Fruit fly (Drosophila melanogaster) whole organism, embryonic: ENCODE results near the gene CG31493.

Experiments
- BEAF-32 ChIP-seq: fragments of 200-800 bp; sonication (Bioruptor generic); optimal IDR thresholded peaks from 3 replicates; lab custom pipeline; 2017; ENCODE audit warnings: missing biosample characterization, missing genetic modification characterization, mild to moderate bottlenecking, moderate library complexity, missing genetic modification reagents
- BtbVII ChIP-seq: fragments of 200-800 bp; sonication (Bioruptor generic); optimal IDR thresholded peaks from 3 replicates; lab custom pipeline; 2017; ENCODE audit warnings: missing biosample characterization, mild to moderate bottlenecking, missing genetic modification characterization
- CG11247 ChIP-seq: fragments of 200-800 bp; sonication (Bioruptor generic); IDR thresholded peaks from 2 replicates; pipeline ENCODE4 v1.3.6; 2022; ENCODE audit warnings: missing biosample characterization, missing genetic modification characterization
- CG12769 ChIP-seq: fragments of 200-800 bp; sonication (Bioruptor generic); optimal IDR thresholded peaks from 2 replicates; lab custom pipeline; 2019; ENCODE audit warnings: missing biosample characterization, mild to moderate bottlenecking, missing genetic modification characterization, moderate library complexity
- CG15514 ChIP-seq: fragments of 200-800 bp; sonication (Bioruptor generic); optimal IDR thresholded peaks from 3 replicates; lab custom pipeline; 2017; ENCODE audit warnings: missing biosample characterization, missing genetic modification characterization, mild to moderate bottlenecking, moderate library complexity, missing genetic modification reagents
- CG17802 ChIP-seq: fragments of 200-800 bp; sonication (Bioruptor generic); optimal IDR thresholded peaks from 2 replicates; lab custom pipeline; 2018; ENCODE audit warnings: missing biosample characterization, mild to moderate bottlenecking, missing genetic modification characterization, moderate library complexity
- CG2129 ChIP-seq: fragments of 200-800 bp; sonication (Bioruptor generic); IDR thresholded peaks from 2 replicates; pipeline ENCODE4 v1.3.6; 2022; ENCODE audit warnings: missing biosample characterization, missing genetic modification characterization; ENCODE audit not compliant: partially characterized antibody
- CG31224 ChIP-seq: fragments of 200-800 bp; sonication (Bioruptor generic); IDR thresholded peaks from 2 replicates; pipeline ENCODE4 v1.3.6; 2022; ENCODE audit warnings: missing biosample characterization, missing genetic modification characterization
- CG32767 ChIP-seq: fragments of 200-800 bp; sonication (Bioruptor generic); IDR thresholded peaks from 2 replicates; pipeline ENCODE4 v1.3.6; 2022; ENCODE audit warnings: missing biosample characterization, missing genetic modification characterization
- CG3726 ChIP-seq: fragments of 200-800 bp; sonication (Bioruptor generic); IDR thresholded peaks from 3 replicates; pipeline ENCODE4, ENCODE4 v1.3.6; 2022; ENCODE audit warnings: missing biosample characterization, missing genetic modification characterization
- CG3995 ChIP-seq: fragments of 200-800 bp; sonication (Bioruptor generic); optimal IDR thresholded peaks from 3 replicates; lab custom pipeline; 2016; ENCODE audit warnings: missing biosample characterization, missing genetic modification characterization
- CG4360 ChIP-seq: fragments of 200-800 bp; sonication (Bioruptor generic); IDR thresholded peaks from 2 replicates; pipeline ENCODE4 v1.3.6; 2022; ENCODE audit warnings: missing biosample characterization, missing genetic modification characterization
- CG4424 ChIP-seq: fragments of 200-800 bp; sonication (Bioruptor generic); optimal IDR thresholded peaks from 3 replicates; lab custom pipeline; 2016; ENCODE audit warnings: missing biosample characterization, missing genetic modification characterization
- CG5245 ChIP-seq: fragments of 200-800 bp; sonication (Bioruptor generic); optimal IDR thresholded peaks from 3 replicates; lab custom pipeline; 2016; ENCODE audit warnings: missing biosample characterization, missing genetic modification characterization
- CG7839 ChIP-seq: fragments of 200-800 bp; sonication (Bioruptor generic); optimal IDR thresholded peaks from 3 replicates; lab custom pipeline; 2018; ENCODE audit warnings: missing biosample characterization, mild to moderate bottlenecking, missing genetic modification characterization, moderate library complexity
- CG7928 ChIP-seq: fragments of 200-800 bp; sonication (Bioruptor generic); optimal IDR thresholded peaks from 2 replicates; lab custom pipeline; 2017; ENCODE audit warnings: missing biosample characterization, mild to moderate bottlenecking, missing genetic modification characterization
- CG8924 ChIP-seq: fragments of 200-800 bp; optimal IDR thresholded peaks from 3 replicates; lab custom pipeline; 2019; ENCODE audit warnings: missing biosample characterization, mild to moderate bottlenecking, missing genetic modification characterization, moderate library complexity
- CG9609 ChIP-seq: fragments of 200-800 bp; sonication (Bioruptor generic); optimal IDR thresholded peaks from 3 replicates; lab custom pipeline; 2016; ENCODE audit warnings: missing biosample characterization, missing genetic modification characterization
- CG9876 ChIP-seq: fragments of 200-800 bp; sonication (Bioruptor generic); optimal IDR thresholded peaks from 2 replicates; lab custom pipeline; 2016; ENCODE audit warnings: missing biosample characterization, missing genetic modification characterization
- Doc2 ChIP-seq: fragments of 200-800 bp; sonication (Bioruptor generic); IDR thresholded peaks from 2 replicates; pipeline ENCODE4 v1.3.6; 2022; ENCODE audit warnings: missing biosample characterization, missing genetic modification characterization
- Drgx ChIP-seq: fragments of 200-800 bp; sonication (Bioruptor generic); IDR thresholded peaks from 2 replicates; pipeline ENCODE4 v1.3.6; 2022; ENCODE audit warnings: missing biosample characterization, missing genetic modification characterization
- Ets65A ChIP-seq: fragments of 200-800 bp; sonication (Bioruptor generic); peaks from one replicate; lab custom pipeline; 2016; ENCODE audit warnings: missing biosample characterization, missing genetic modification characterization
- Hmx ChIP-seq: fragments of 200-800 bp; sonication (Bioruptor generic); optimal IDR thresholded peaks from 2 replicates; lab custom pipeline; 2016; ENCODE audit warnings: missing biosample characterization, missing genetic modification characterization
- Med ChIP-seq: fragments of 200-800 bp; sonication (Bioruptor generic); peaks from one replicate; lab custom pipeline; 2016; ENCODE audit warnings: missing biosample characterization, missing genetic modification characterization, mild to moderate bottlenecking, inconsistent platforms, moderate library complexity
- Opbp ChIP-seq: fragments of 200-800 bp; sonication (Bioruptor generic); IDR thresholded peaks from 3 replicates; pipeline ENCODE4 v1.3.6; 2022; ENCODE audit warnings: missing biosample characterization, missing genetic modification characterization; ENCODE audit not compliant: partially characterized antibody
- Optix ChIP-seq: fragments of 200-800 bp; sonication (Bioruptor generic); IDR thresholded peaks from 3 replicates; pipeline ENCODE4 v1.3.6; 2022; ENCODE audit warnings: missing biosample characterization, missing genetic modification characterization
- Tbp ChIP-seq: fragments of >200 bp; optimal IDR thresholded peaks from 2 replicates; lab custom pipeline; 2018; ENCODE audit warnings: missing biosample characterization, missing genetic modification characterization
- Vsx1 ChIP-seq: fragments of 200-800 bp; sonication (Bioruptor generic); optimal IDR thresholded peaks from 2 replicates; lab custom pipeline; 2017; ENCODE audit warnings: missing biosample characterization, mild to moderate bottlenecking, missing genetic modification characterization, missing genetic modification reagents
- amos ChIP-seq: fragments of 200-800 bp; sonication (Bioruptor generic); IDR thresholded peaks from 2 replicates; pipeline ENCODE4 v1.3.6; 2022; ENCODE audit warnings: missing biosample characterization, missing genetic modification characterization; ENCODE audit not compliant: partially characterized antibody
- ase ChIP-seq: fragments of 200-800 bp; sonication (Bioruptor generic); IDR thresholded peaks from 3 replicates; pipeline ENCODE4 v1.3.6; 2022; ENCODE audit warnings: missing biosample characterization, missing genetic modification characterization
- cas ChIP-seq: fragments of 200-800 bp; sonication (Bioruptor generic); IDR thresholded peaks from 2 replicates; pipeline ENCODE4 v1.3.6; 2022; ENCODE audit warnings: missing biosample characterization, missing genetic modification characterization
- cato ChIP-seq: fragments of 200-800 bp; sonication (Bioruptor generic); optimal IDR thresholded peaks from 2 replicates; lab custom pipeline; 2016; ENCODE audit warnings: missing biosample characterization, missing genetic modification characterization, borderline replicate concordance
- cg ChIP-seq: fragments of 200-800 bp; sonication (Bioruptor generic); optimal IDR thresholded peaks from 3 replicates; lab custom pipeline; 2019; ENCODE audit warnings: missing biosample characterization, mild to moderate bottlenecking, missing genetic modification characterization, moderate library complexity
- da ChIP-seq: fragments of 200-800 bp; sonication (Bioruptor generic); optimal IDR thresholded peaks from 2 replicates; lab custom pipeline; 2016; ENCODE audit warnings: missing biosample characterization, missing genetic modification characterization
- dmrt11E ChIP-seq: fragments of 200-800 bp; sonication (Bioruptor generic); optimal IDR thresholded peaks from 3 replicates; lab custom pipeline; 2018; ENCODE audit warnings: missing biosample characterization, mild to moderate bottlenecking, missing genetic modification characterization, moderate library complexity
- dpn ChIP-seq, 2 experiments: fragments of 200-800 bp; sonication (Bioruptor generic); optimal IDR thresholded peaks; 3 replicates each; lab custom pipeline; 2016; ENCODE audit warnings: missing biosample characterization in 2 of 2, missing genetic modification characterization in 2 of 2
- fd64A ChIP-seq: fragments of 200-800 bp; sonication (Bioruptor generic); optimal IDR thresholded peaks from 3 replicates; lab custom pipeline; 2018; ENCODE audit warnings: missing biosample characterization, mild to moderate bottlenecking, missing genetic modification characterization
- fru ChIP-seq: fragments of >200 bp; optimal IDR thresholded peaks from 2 replicates; lab custom pipeline; 2017
- gcm2 ChIP-seq: fragments of 200-800 bp; sonication (Bioruptor generic); optimal IDR thresholded peaks from 2 replicates; lab custom pipeline; 2016; ENCODE audit warnings: missing biosample characterization, missing genetic modification characterization
- klu ChIP-seq: fragments of 200-800 bp; sonication (Bioruptor generic); IDR thresholded peaks from 2 replicates; pipeline ENCODE4 v1.3.6; 2022; ENCODE audit warnings: missing biosample characterization, missing genetic modification characterization
- kni ChIP-seq: fragments of 200-800 bp; sonication (Bioruptor generic); optimal IDR thresholded peaks from 3 replicates; lab custom pipeline; 2017; ENCODE audit warnings: mild to moderate bottlenecking, missing biosample characterization, missing genetic modification reagents, missing genetic modification characterization
- lov ChIP-seq, 2 experiments: fragments of 200-800 bp in 1 of 2; fragments of >200 bp in 1 of 2; sonication (Bioruptor generic) in 1 of 2; IDR thresholded peaks in 1 of 2; optimal IDR thresholded peaks in 1 of 2; 2 replicates in 1 of 2; 3 replicates in 1 of 2; pipeline versions ENCODE4 v1.3.6 to Lab custom; 2017 to 2022; ENCODE audit warnings: missing biosample characterization in 1 of 2, missing genetic modification characterization in 1 of 2
- nerfin-1 ChIP-seq: fragments of 200-800 bp; sonication (Bioruptor generic); optimal IDR thresholded peaks from 3 replicates; lab custom pipeline; 2019; ENCODE audit warnings: missing biosample characterization, mild to moderate bottlenecking, missing genetic modification characterization, moderate library complexity
- repo ChIP-seq: fragments of 200-800 bp; sonication (Bioruptor generic); optimal IDR thresholded peaks from 2 replicates; lab custom pipeline; 2016; ENCODE audit warnings: missing biosample characterization, missing genetic modification characterization
- slp2 ChIP-seq: fragments of 200-800 bp; sonication (Bioruptor generic); optimal IDR thresholded peaks from 2 replicates; lab custom pipeline; 2016; ENCODE audit warnings: missing biosample characterization, missing genetic modification characterization
- unpg ChIP-seq: fragments of 200-800 bp; sonication (Bioruptor generic); optimal IDR thresholded peaks from 3 replicates; lab custom pipeline; 2018; ENCODE audit warnings: missing biosample characterization, mild to moderate bottlenecking, missing genetic modification characterization, moderate library complexity
- vvl ChIP-seq: fragments of 200-800 bp; sonication (Bioruptor generic); IDR thresholded peaks from 2 replicates; pipeline ENCODE4 v1.3.6; 2022; ENCODE audit warnings: missing biosample characterization, missing genetic modification characterization
- wek ChIP-seq: fragments of 200-800 bp; sonication (Bioruptor generic); optimal IDR thresholded peaks from 3 replicates; lab custom pipeline; 2018; ENCODE audit warnings: missing biosample characterization, mild to moderate bottlenecking, missing genetic modification characterization, moderate library complexity
- z ChIP-seq: fragments of 200-800 bp; sonication (Bioruptor generic); IDR thresholded peaks from 3 replicates; pipeline ENCODE4 v1.3.6; 2022; ENCODE audit warnings: missing biosample characterization, missing genetic modification characterization

The CG31493 gene

dm6 chr3R:7089522-7090336, 41.6 kb upstream of the CG31493 start:
- TF ChIP-seq CG12769, result peak; percentile 23
- peak; percentile 42; the same call in 1 of the 2 replicates for TF ChIP-seq CG4360
- no peak for TF ChIP-seq Optix (GFP tag; lab: Robert Waterston, UW)
- TF ChIP-seq CG8924 (tag; lab: Kevin White, UChicago), result no peak
- no peak for TF ChIP-seq dmrt11E (tag; lab: Kevin White, UChicago)
- TF ChIP-seq Opbp (GFP tag; lab: Robert Waterston, UW), result no peak
- TF ChIP-seq CG9876, result no peak
- no peak for TF ChIP-seq Hmx (GFP tag; lab: Kevin White, UChicago)
- TF ChIP-seq repo, result no peak
- no peak for TF ChIP-seq CG4424 (GFP tag; lab: Kevin White, UChicago)
- no peak for TF ChIP-seq Ets65A
- TF ChIP-seq gcm2, result no peak
- no peak for TF ChIP-seq wek (GFP tag; lab: Kevin White, UChicago)
- no peak for TF ChIP-seq klu (GFP tag; lab: Robert Waterston, UW)
- TF ChIP-seq CG7839 (tag; lab: Kevin White, UChicago), result no peak
- TF ChIP-seq CG11247 (GFP tag; lab: Robert Waterston, UW), result no peak
- peak; percentile 17 for TF ChIP-seq BtbVII (GFP tag; lab: Kevin White, UChicago)
- no peak for TF ChIP-seq cato (GFP tag; lab: Kevin White, UChicago)
- TF ChIP-seq CG32767 (GFP tag; lab: Robert Waterston, UW), result peak; percentile 80; the same call in 1 of the 2 replicates
- no peak for TF ChIP-seq lov (optimal IDR thresholded peaks at IDR 0.05; lab: Kevin White, UChicago)
- no peak for TF ChIP-seq lov (GFP tag; IDR thresholded peaks at IDR 0.05; lab: Robert Waterston, UW)
- peak; percentile 88 for TF ChIP-seq CG15514 (GFP tag; lab: Kevin White, UChicago)
- no peak for TF ChIP-seq CG5245 (GFP tag; lab: Kevin White, UChicago)
- TF ChIP-seq slp2 (GFP tag; lab: Kevin White, UChicago), result no peak
- 0 out of 2 replicates have a peak, but pooled peaks have one; percentile 11 for TF ChIP-seq amos (GFP tag; lab: Robert Waterston, UW)
- no peak for TF ChIP-seq z
- no peak for TF ChIP-seq dpn (GFP tag; optimal IDR thresholded peaks at IDR 0.05; lab: Kevin White, UChicago)
- TF ChIP-seq CG17802, result no peak
- peak; percentile 65 for TF ChIP-seq CG31224 (GFP tag; lab: Robert Waterston, UW)
- TF ChIP-seq kni (GFP tag; lab: Kevin White, UChicago), result peak; percentile 84
- TF ChIP-seq Doc2 (GFP tag; lab: Robert Waterston, UW), result no peak
- no peak for TF ChIP-seq CG3995
- TF ChIP-seq cg, result peak; percentile 75
- TF ChIP-seq Vsx1 (GFP tag; lab: Kevin White, UChicago), result no peak
- peak; percentile 67 for TF ChIP-seq nerfin-1
- TF ChIP-seq CG7928 (GFP tag; lab: Kevin White, UChicago), result no peak
- TF ChIP-seq BEAF-32 (GFP tag; lab: Kevin White, UChicago), result no peak
- no peak for TF ChIP-seq fd64A
- TF ChIP-seq unpg (GFP tag; lab: Kevin White, UChicago), result no peak
- no peak for TF ChIP-seq CG9609 (GFP tag; lab: Kevin White, UChicago)
- TF ChIP-seq ase (GFP tag; lab: Robert Waterston, UW), result no peak
- no peak for TF ChIP-seq vvl
- no peak for TF ChIP-seq fru (lab: Kevin White, UChicago)
- TF ChIP-seq Drgx (GFP tag; lab: Robert Waterston, UW), result no peak
- no peak for TF ChIP-seq Tbp (GFP tag; lab: Kevin White, UChicago)
- no peak for TF ChIP-seq CG2129 (GFP tag; lab: Robert Waterston, UW)
- TF ChIP-seq CG3726 (GFP tag; lab: Robert Waterston, UW), result no peak
- peak; percentile 53 for TF ChIP-seq da
- no peak for TF ChIP-seq cas
- TF ChIP-seq Med (GFP tag; lab: Kevin White, UChicago), result peak; percentile 41
